Fruit fly (Drosophila melanogaster) whole organism, embryonic: ENCODE data around the gene Socs36E.

Experiments used
- Ada2b ChIP-seq: fragments of 200-800 bp; sonication (Bioruptor generic); IDR thresholded peaks from 2 replicates; pipeline ENCODE4 v1.3.6; 2022; ENCODE audit warnings: missing biosample characterization, missing genetic modification characterization
- Atf3 ChIP-seq: fragments of 200-800 bp; sonication (Bioruptor generic); optimal IDR thresholded peaks from 3 replicates; lab custom pipeline; 2016; ENCODE audit warnings: missing biosample characterization, missing genetic modification characterization
- CG11695 ChIP-seq: fragments of 200-800 bp; sonication (Bioruptor generic); IDR thresholded peaks from 3 replicates; pipeline ENCODE4 v1.3.6; 2022; ENCODE audit warnings: missing biosample characterization, missing genetic modification characterization
- CG11723 ChIP-seq: fragments of 200-800 bp; sonication (Bioruptor generic); optimal IDR thresholded peaks from 2 replicates; lab custom pipeline; 2017; ENCODE audit warnings: missing biosample characterization, mild to moderate bottlenecking, missing genetic modification characterization
- CG15073 ChIP-seq: fragments of 200-800 bp; sonication (Bioruptor generic); optimal IDR thresholded peaks from 2 replicates; lab custom pipeline; 2016; ENCODE audit warnings: missing biosample characterization, missing genetic modification characterization
- CG1602 ChIP-seq: fragments of 200-800 bp; sonication (Bioruptor generic); optimal IDR thresholded peaks from 3 replicates; lab custom pipeline; 2016; ENCODE audit warnings: missing biosample characterization, missing genetic modification characterization
- CG17186 ChIP-seq: fragments of 200-800 bp; sonication (Bioruptor generic); optimal IDR thresholded peaks from 3 replicates; lab custom pipeline; 2017; ENCODE audit warnings: missing biosample characterization, missing genetic modification reagents, missing genetic modification characterization
- CG17568 ChIP-seq: fragments of 200-800 bp; sonication (Bioruptor generic); optimal IDR thresholded peaks from 2 replicates; lab custom pipeline; 2018; ENCODE audit warnings: missing biosample characterization, mild to moderate bottlenecking, missing genetic modification characterization, moderate library complexity
- CG17612 ChIP-seq: fragments of 200-800 bp; sonication (Bioruptor generic); IDR thresholded peaks from 2 replicates; pipeline ENCODE4 v1.3.6; 2022; ENCODE audit warnings: missing biosample characterization, missing genetic modification characterization
- CG18619 ChIP-seq: fragments of 200-800 bp; sonication (Bioruptor generic); optimal IDR thresholded peaks from 3 replicates; lab custom pipeline; 2017; ENCODE audit warnings: missing biosample characterization, mild to moderate bottlenecking, missing genetic modification characterization
- CG2120 ChIP-seq: fragments of 200-800 bp; sonication (Bioruptor generic); optimal IDR thresholded peaks from 3 replicates; lab custom pipeline; 2016; ENCODE audit warnings: missing biosample characterization, missing genetic modification characterization
- CG2712 ChIP-seq: fragments of 200-800 bp; optimal IDR thresholded peaks from 3 replicates; lab custom pipeline; 2019; ENCODE audit warnings: missing biosample characterization, mild to moderate bottlenecking, missing genetic modification characterization, moderate library complexity
- CG32772 ChIP-seq: fragments of 200-800 bp; sonication (Bioruptor generic); IDR thresholded peaks from 2 replicates; pipeline ENCODE4 v1.3.6; 2022; ENCODE audit warnings: missing biosample characterization, missing genetic modification characterization
- CG3281 ChIP-seq: fragments of 200-800 bp; sonication (Bioruptor generic); optimal IDR thresholded peaks from 3 replicates; lab custom pipeline; 2017; ENCODE audit warnings: missing biosample characterization, mild to moderate bottlenecking, missing genetic modification characterization
- CG3838 ChIP-seq: fragments of 200-800 bp; sonication (Bioruptor generic); optimal IDR thresholded peaks from 3 replicates; lab custom pipeline; 2016; ENCODE audit warnings: missing biosample characterization, missing genetic modification characterization
- CG5180 ChIP-seq: fragments of 200-800 bp; sonication (Bioruptor generic); optimal IDR thresholded peaks from 3 replicates; lab custom pipeline; 2017; ENCODE audit warnings: missing biosample characterization, missing genetic modification characterization, mild to moderate bottlenecking, moderate library complexity, missing genetic modification reagents
- CG7556 ChIP-seq: fragments of 200-800 bp; sonication (Bioruptor generic); optimal IDR thresholded peaks from 2 replicates; lab custom pipeline; 2017; ENCODE audit warnings: missing biosample characterization, mild to moderate bottlenecking, missing genetic modification characterization
- CG8290 ChIP-seq, 3 experiments: fragments of 200-800 bp; sonication (Bioruptor generic); optimal IDR thresholded peaks; 2 replicates each; lab custom pipeline; 2016 to 2019; ENCODE audit warnings: missing biosample characterization in 3 of 3, missing genetic modification characterization in 3 of 3, mild to moderate bottlenecking in 2 of 3, moderate library complexity in 1 of 3
- CG8359 ChIP-seq: fragments of 200-800 bp; sonication (Bioruptor generic); optimal IDR thresholded peaks from 2 replicates; lab custom pipeline; 2017; ENCODE audit warnings: missing biosample characterization, mild to moderate bottlenecking, missing genetic modification characterization, borderline replicate concordance
- CG8944 ChIP-seq: fragments of 200-800 bp; sonication (Bioruptor generic); optimal IDR thresholded peaks from 3 replicates; lab custom pipeline; 2016; ENCODE audit warnings: missing biosample characterization, missing genetic modification characterization
- Dfd ChIP-seq, 2 experiments: fragments of >200 bp; optimal IDR thresholded peaks; 2 replicates each; lab custom pipeline; 2017; ENCODE audit warnings: missing biosample characterization in 2 of 2, missing genetic modification characterization in 2 of 2
- ERR ChIP-seq: fragments of 200-800 bp; sonication (Bioruptor generic); optimal IDR thresholded peaks from 2 replicates; lab custom pipeline; 2016; ENCODE audit warnings: missing biosample characterization, missing genetic modification characterization
- Fer1 ChIP-seq: fragments of 200-800 bp; sonication (Bioruptor generic); optimal IDR thresholded peaks from 2 replicates; lab custom pipeline; 2017; ENCODE audit warnings: missing biosample characterization, mild to moderate bottlenecking, missing genetic modification characterization
- Gsc ChIP-seq: fragments of 200-800 bp; sonication (Bioruptor generic); IDR thresholded peaks from 2 replicates; pipeline ENCODE4 v1.3.6; 2022; ENCODE audit warnings: missing biosample characterization, missing genetic modification characterization
- HLH3B ChIP-seq: fragments of 200-800 bp; sonication (Bioruptor generic); IDR thresholded peaks from 2 replicates; pipeline ENCODE4 v1.3.6; 2022; ENCODE audit warnings: missing biosample characterization, missing genetic modification characterization
- Hr3 ChIP-seq: fragments of 200-800 bp; sonication (Bioruptor generic); optimal IDR thresholded peaks from 3 replicates; lab custom pipeline; 2016; ENCODE audit warnings: missing biosample characterization, missing genetic modification characterization
- Lim3 ChIP-seq: fragments of 200-800 bp; sonication (Bioruptor generic); IDR thresholded peaks from 2 replicates; pipeline ENCODE4 v1.3.6; 2022; ENCODE audit warnings: missing biosample characterization, missing genetic modification characterization
- Mes4 ChIP-seq: fragments of 200-800 bp; sonication (Bioruptor generic); optimal IDR thresholded peaks from 2 replicates; lab custom pipeline; 2016; ENCODE audit warnings: missing biosample characterization, missing genetic modification characterization
- Nf-YB ChIP-seq: fragments of 200-800 bp; sonication (Bioruptor generic); optimal IDR thresholded peaks from 3 replicates; lab custom pipeline; 2019; ENCODE audit warnings: missing biosample characterization, mild to moderate bottlenecking, missing genetic modification characterization, moderate library complexity
- Six4 ChIP-seq: fragments of 200-800 bp; sonication (Bioruptor generic); optimal IDR thresholded peaks from 2 replicates; lab custom pipeline; 2016; ENCODE audit warnings: missing biosample characterization, missing genetic modification characterization
- Sry-β ChIP-seq: fragments of 200-800 bp; sonication (Bioruptor generic); optimal IDR thresholded peaks from 2 replicates; lab custom pipeline; 2018; ENCODE audit warnings: missing biosample characterization, mild to moderate bottlenecking, missing genetic modification characterization, moderate library complexity
- ash1 ChIP-seq: fragments of 200-800 bp; sonication (Bioruptor generic); optimal IDR thresholded peaks from 2 replicates; lab custom pipeline; 2018; ENCODE audit warnings: missing biosample characterization, mild to moderate bottlenecking, missing genetic modification characterization
- cato ChIP-seq: fragments of 200-800 bp; sonication (Bioruptor generic); optimal IDR thresholded peaks from 2 replicates; lab custom pipeline; 2016; ENCODE audit warnings: missing biosample characterization, missing genetic modification characterization, borderline replicate concordance
- caup ChIP-seq: fragments of 200-800 bp; sonication (Bioruptor generic); optimal IDR thresholded peaks from 3 replicates; lab custom pipeline; 2017; ENCODE audit warnings: missing biosample characterization, mild to moderate bottlenecking, missing genetic modification characterization, moderate library complexity; ENCODE audit not compliant: severe bottlenecking
- crc ChIP-seq: fragments of 200-800 bp; sonication (Bioruptor generic); optimal IDR thresholded peaks from 2 replicates; lab custom pipeline; 2016; ENCODE audit warnings: missing biosample characterization, missing genetic modification characterization
- crol ChIP-seq: fragments of 200-800 bp; sonication (Bioruptor generic); IDR thresholded peaks from 2 replicates; pipeline ENCODE4 v1.3.6; 2022; ENCODE audit warnings: missing biosample characterization, missing genetic modification characterization
- dmrt11E ChIP-seq: fragments of 200-800 bp; sonication (Bioruptor generic); optimal IDR thresholded peaks from 3 replicates; lab custom pipeline; 2018; ENCODE audit warnings: missing biosample characterization, mild to moderate bottlenecking, missing genetic modification characterization, moderate library complexity
- en ChIP-seq: fragments of 200-800 bp; sonication (Bioruptor generic); optimal IDR thresholded peaks from 2 replicates; lab custom pipeline; 2016; ENCODE audit warnings: missing biosample characterization, missing genetic modification characterization
- ftz-f1 ChIP-seq: fragments of 200-800 bp; sonication (Bioruptor generic); optimal IDR thresholded peaks from 2 replicates; lab custom pipeline; 2016; ENCODE audit warnings: missing biosample characterization, missing genetic modification characterization
- gem ChIP-seq: fragments of 200-800 bp; sonication (Bioruptor generic); optimal IDR thresholded peaks from 2 replicates; lab custom pipeline; 2019; ENCODE audit warnings: missing biosample characterization, mild to moderate bottlenecking, missing genetic modification characterization, moderate library complexity
- hb ChIP-seq: fragments of 200-800 bp; sonication (Bioruptor generic); IDR thresholded peaks from 3 replicates; pipeline ENCODE4 v1.3.6; 2022; ENCODE audit warnings: missing biosample characterization, missing genetic modification characterization; ENCODE audit not compliant: partially characterized antibody
- jing ChIP-seq: fragments of 200-800 bp; sonication (Bioruptor generic); optimal IDR thresholded peaks from 2 replicates; lab custom pipeline; 2018; ENCODE audit warnings: missing biosample characterization, mild to moderate bottlenecking, missing genetic modification characterization
- klu ChIP-seq: fragments of 200-800 bp; sonication (Bioruptor generic); IDR thresholded peaks from 2 replicates; pipeline ENCODE4 v1.3.6; 2022; ENCODE audit warnings: missing biosample characterization, missing genetic modification characterization
- lov ChIP-seq, 2 experiments: fragments of 200-800 bp in 1 of 2; fragments of >200 bp in 1 of 2; sonication (Bioruptor generic) in 1 of 2; IDR thresholded peaks in 1 of 2; optimal IDR thresholded peaks in 1 of 2; 2 replicates in 1 of 2; 3 replicates in 1 of 2; pipeline versions ENCODE4 v1.3.6 to Lab custom; 2017 to 2022; ENCODE audit warnings: missing biosample characterization in 1 of 2, missing genetic modification characterization in 1 of 2
- odd ChIP-seq: fragments of 200-800 bp; sonication (Bioruptor generic); optimal IDR thresholded peaks from 2 replicates; lab custom pipeline; 2017; ENCODE audit warnings: missing biosample characterization, mild to moderate bottlenecking, missing genetic modification characterization
- onecut ChIP-seq: fragments of 200-800 bp; sonication (Bioruptor generic); IDR thresholded peaks from 2 replicates; pipeline ENCODE4 v1.3.6; 2022; ENCODE audit warnings: missing biosample characterization, missing genetic modification characterization
- sd ChIP-seq: fragments of 200-800 bp; sonication (Bioruptor generic); optimal IDR thresholded peaks from 3 replicates; lab custom pipeline; 2018; ENCODE audit warnings: missing biosample characterization, mild to moderate bottlenecking, missing genetic modification characterization, moderate library complexity
- tin ChIP-seq: fragments of 200-800 bp; sonication (Bioruptor generic); optimal IDR thresholded peaks from 3 replicates; lab custom pipeline; 2016; ENCODE audit warnings: missing biosample characterization, missing genetic modification characterization
- toy ChIP-seq: fragments of 200-800 bp; sonication (Bioruptor generic); IDR thresholded peaks from 2 replicates; pipeline ENCODE4 v1.3.6; 2022; ENCODE audit warnings: missing biosample characterization, missing genetic modification characterization
- unc-4 ChIP-seq: fragments of 200-800 bp; sonication (Bioruptor generic); IDR thresholded peaks from 2 replicates; pipeline ENCODE4 v1.3.6; 2022; ENCODE audit warnings: missing biosample characterization, missing genetic modification characterization; ENCODE audit not compliant: partially characterized antibody

Gene Socs36E

DNA sequence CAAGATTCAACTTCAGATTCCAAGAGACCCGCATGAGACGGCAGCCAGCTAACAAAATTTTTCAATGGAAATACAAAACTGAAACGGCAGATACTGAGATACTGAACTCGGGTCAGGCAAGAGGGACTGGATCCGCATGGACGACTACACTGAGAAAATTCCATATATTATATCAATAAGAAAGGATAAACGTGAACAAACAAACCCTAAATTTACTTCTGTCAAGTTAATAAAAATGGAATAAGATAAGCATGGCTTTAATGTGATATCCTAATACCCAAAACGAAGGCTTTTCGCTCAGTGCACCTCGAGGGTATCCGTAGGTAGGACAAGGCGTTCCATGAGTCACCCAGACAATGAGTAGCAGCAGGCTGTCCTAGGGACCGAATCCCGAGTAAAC, 7.0 kb downstream of the Socs36E start (continued):
- peak; percentile 81 for TF ChIP-seq Hr3 (GFP tag; lab: Kevin White, UChicago)
- no peak for TF ChIP-seq toy (GFP tag; lab: Robert Waterston, UW)
- TF ChIP-seq CG3838 (GFP tag; lab: Kevin White, UChicago): peak; percentile 51
- TF ChIP-seq Six4 (GFP tag; lab: Kevin White, UChicago): peak; percentile 84
- TF ChIP-seq ERR (GFP tag; lab: Kevin White, UChicago): peak; percentile 60
- peak; percentile 78 for TF ChIP-seq Ada2b (GFP tag; lab: Robert Waterston, UW)
- peak; percentile 98 for TF ChIP-seq dmrt11E (tag; lab: Kevin White, UChicago)
- peak; percentile 75 for TF ChIP-seq cato (GFP tag; lab: Kevin White, UChicago)
- peak; percentile 74 for TF ChIP-seq crc (GFP tag; lab: Kevin White, UChicago)
- peak; percentile 16 for TF ChIP-seq CG5180 (GFP tag; lab: Kevin White, UChicago)
- TF ChIP-seq CG7556: peak; percentile 83
- TF ChIP-seq Atf3 (GFP tag; lab: Kevin White, UChicago): peak; percentile 71
- peak; percentile 92 for TF ChIP-seq CG8290 (GFP tag; optimal IDR thresholded peaks at IDR 0.05; lab: Kevin White, UChicago)
- peak; percentile 42 to 67 for TF ChIP-seq CG8290 (tag; optimal IDR thresholded peaks at IDR 0.05; lab: Kevin White, UChicago)
- peak; percentile 78 for TF ChIP-seq en (GFP tag; lab: Kevin White, UChicago)
- peak; percentile 89 for TF ChIP-seq CG1602 (GFP tag; lab: Kevin White, UChicago)
- TF ChIP-seq jing: peak; percentile 73
- TF ChIP-seq CG32772 (GFP tag; lab: Robert Waterston, UW): peak; percentile 69
- peak; percentile 69 for TF ChIP-seq HLH3B (GFP tag; lab: Robert Waterston, UW)
- peak; percentile 30 for TF ChIP-seq CG17186 (GFP tag; lab: Kevin White, UChicago)
- no peak for TF ChIP-seq lov (optimal IDR thresholded peaks at IDR 0.05; lab: Kevin White, UChicago)
- TF ChIP-seq lov (GFP tag; IDR thresholded peaks at IDR 0.05; lab: Robert Waterston, UW): peak; percentile 88
- peak; percentile 72; the same call in 1 of the 2 replicates for TF ChIP-seq Gsc (GFP tag; lab: Robert Waterston, UW)
- TF ChIP-seq CG2120 (GFP tag; lab: Kevin White, UChicago): peak; percentile 76
- no peak for TF ChIP-seq unc-4 (GFP tag; lab: Robert Waterston, UW)
- peak; percentile 65 for TF ChIP-seq CG3281 (GFP tag; lab: Kevin White, UChicago)
- TF ChIP-seq odd (GFP tag; lab: Kevin White, UChicago): peak; percentile 65
- no peak for TF ChIP-seq Dfd (GFP tag; optimal IDR thresholded peaks at IDR 0.05; lab: Kevin White, UChicago)
- TF ChIP-seq CG17612 (GFP tag; lab: Robert Waterston, UW): peak; percentile 64
- TF ChIP-seq CG11695 (GFP tag; lab: Robert Waterston, UW): peak; percentile 81
- TF ChIP-seq ftz-f1: peak; percentile 13
- peak; percentile 94 for TF ChIP-seq tin (GFP tag; lab: Kevin White, UChicago)
- TF ChIP-seq onecut: peak; percentile 80
- no peak; the same call in 1 of the 2 replicates for TF ChIP-seq crol (GFP tag; lab: Robert Waterston, UW)
- no peak for TF ChIP-seq Lim3 (GFP tag; lab: Robert Waterston, UW)
- TF ChIP-seq Nf-YB (GFP tag; lab: Kevin White, UChicago): peak; percentile 65
- TF ChIP-seq Mes4 (GFP tag; lab: Kevin White, UChicago): peak; percentile 76
- peak; percentile 96 for TF ChIP-seq CG2712
- TF ChIP-seq CG17568 (GFP tag; lab: Kevin White, UChicago): peak; percentile 55
- TF ChIP-seq CG8944 (GFP tag; lab: Kevin White, UChicago): peak; percentile 83
- TF ChIP-seq klu (GFP tag; lab: Robert Waterston, UW): peak; percentile 63
- peak; percentile 92 for TF ChIP-seq gem (tag; lab: Kevin White, UChicago)
- peak; percentile 48 for TF ChIP-seq CG15073 (GFP tag; lab: Kevin White, UChicago)
- no peak for TF ChIP-seq Sry-β
- peak; percentile 53 for TF ChIP-seq ash1 (GFP tag; lab: Kevin White, UChicago)
- TF ChIP-seq CG8359 (GFP tag; lab: Kevin White, UChicago): peak; percentile 71
- peak; percentile 75 for TF ChIP-seq caup (GFP tag; lab: Kevin White, UChicago)
- peak; percentile 57 for TF ChIP-seq CG11723 (GFP tag; lab: Kevin White, UChicago)
- peak; percentile 63 for TF ChIP-seq Fer1 (GFP tag; lab: Kevin White, UChicago)
- TF ChIP-seq hb (GFP tag; lab: Robert Waterston, UW): no peak
- TF ChIP-seq sd: peak; percentile 25
- TF ChIP-seq CG18619: peak; percentile 63
